Fruit fly (Drosophila melanogaster) whole organism, embryonic: ENCODE results near the gene CG10337.
A peak's percentile ranks its signal among the peaks of the same experiment; 100 is the strongest.

Experiments used
- CG10462 ChIP-seq: fragments of 200-800 bp; sonication (Bioruptor generic); optimal IDR thresholded peaks from 2 replicates; lab custom pipeline; 2016; ENCODE audit warnings: missing biosample characterization, missing genetic modification characterization
- CG10979 ChIP-seq: fragments of 200-800 bp; sonication (Bioruptor generic); optimal IDR thresholded peaks from 2 replicates; lab custom pipeline; 2018; ENCODE audit warnings: missing biosample characterization, mild to moderate bottlenecking, missing genetic modification characterization, moderate library complexity
- CG11560 ChIP-seq: fragments of 200-800 bp; sonication (Bioruptor generic); IDR thresholded peaks from 3 replicates; pipeline ENCODE4 v1.3.6; 2022; ENCODE audit warnings: missing biosample characterization, missing genetic modification characterization
- CG12071 ChIP-seq: fragments of 200-800 bp; sonication (Bioruptor generic); optimal IDR thresholded peaks from 3 replicates; lab custom pipeline; 2018; ENCODE audit warnings: missing biosample characterization, mild to moderate bottlenecking, missing genetic modification characterization
- CG12104 ChIP-seq: fragments of 200-800 bp; sonication (Bioruptor generic); optimal IDR thresholded peaks from 3 replicates; lab custom pipeline; 2016; ENCODE audit warnings: missing biosample characterization, missing genetic modification characterization
- CG13296 ChIP-seq: fragments of 200-800 bp; sonication (Bioruptor generic); optimal IDR thresholded peaks from 3 replicates; lab custom pipeline; 2018; ENCODE audit warnings: missing biosample characterization, mild to moderate bottlenecking, missing genetic modification characterization
- CG1832 ChIP-seq: fragments of 200-800 bp; sonication (Bioruptor generic); optimal IDR thresholded peaks from 2 replicates; lab custom pipeline; 2017; ENCODE audit warnings: missing biosample characterization, mild to moderate bottlenecking, missing genetic modification characterization, inconsistent platforms
- CG2875 ChIP-seq: fragments of 200-800 bp; sonication (Bioruptor generic); optimal IDR thresholded peaks from 2 replicates; lab custom pipeline; 2017; ENCODE audit warnings: missing biosample characterization, mild to moderate bottlenecking, missing genetic modification characterization, missing genetic modification reagents
- CG30431 ChIP-seq: fragments of 200-800 bp; sonication (Bioruptor generic); optimal IDR thresholded peaks from 2 replicates; lab custom pipeline; 2017; ENCODE audit warnings: missing biosample characterization, missing genetic modification characterization
- CG32532 ChIP-seq: fragments of 200-800 bp; sonication (Bioruptor generic); IDR thresholded peaks from 2 replicates; pipeline ENCODE4 v1.3.6; 2022; ENCODE audit warnings: missing biosample characterization, missing genetic modification characterization
- CG32772 ChIP-seq: fragments of 200-800 bp; sonication (Bioruptor generic); IDR thresholded peaks from 2 replicates; pipeline ENCODE4 v1.3.6; 2022; ENCODE audit warnings: missing biosample characterization, missing genetic modification characterization
- CG3281 ChIP-seq: fragments of 200-800 bp; sonication (Bioruptor generic); optimal IDR thresholded peaks from 3 replicates; lab custom pipeline; 2017; ENCODE audit warnings: missing biosample characterization, mild to moderate bottlenecking, missing genetic modification characterization
- CG34224 ChIP-seq: fragments of 200-800 bp; sonication (Bioruptor generic); IDR thresholded peaks from 3 replicates; pipeline ENCODE4 v1.3.6; 2022; ENCODE audit warnings: missing biosample characterization, missing genetic modification characterization; ENCODE audit not compliant: partially characterized antibody
- CG6175 ChIP-seq: fragments of 200-800 bp; sonication (Bioruptor generic); IDR thresholded peaks from 3 replicates; pipeline ENCODE4 v1.3.6; 2022; ENCODE audit warnings: missing biosample characterization, missing genetic modification characterization
- CG6654 ChIP-seq: fragments of 200-800 bp; sonication (Bioruptor generic); optimal IDR thresholded peaks from 2 replicates; lab custom pipeline; 2017; ENCODE audit warnings: missing biosample characterization, mild to moderate bottlenecking, missing genetic modification characterization
- CG6765 ChIP-seq: fragments of 200-800 bp; sonication (Bioruptor generic); optimal IDR thresholded peaks from 3 replicates; lab custom pipeline; 2017; ENCODE audit warnings: missing biosample characterization, mild to moderate bottlenecking, missing genetic modification characterization
- CG8944 ChIP-seq: fragments of 200-800 bp; sonication (Bioruptor generic); optimal IDR thresholded peaks from 3 replicates; lab custom pipeline; 2016; ENCODE audit warnings: missing biosample characterization, missing genetic modification characterization
- CG9609 ChIP-seq: fragments of 200-800 bp; sonication (Bioruptor generic); optimal IDR thresholded peaks from 3 replicates; lab custom pipeline; 2016; ENCODE audit warnings: missing biosample characterization, missing genetic modification characterization
- CkIIα-i1 ChIP-seq: fragments of 200-800 bp; sonication (Bioruptor generic); IDR thresholded peaks from 2 replicates; pipeline ENCODE4 v1.3.6; 2022; ENCODE audit warnings: missing biosample characterization, missing genetic modification characterization
- Dref ChIP-seq: fragments of 200-800 bp; sonication (Bioruptor generic); IDR thresholded peaks from 2 replicates; pipeline ENCODE4 v1.3.6; 2022; ENCODE audit warnings: missing biosample characterization, missing genetic modification characterization
- Fer2 ChIP-seq: fragments of 200-800 bp; sonication (Bioruptor generic); optimal IDR thresholded peaks from 2 replicates; lab custom pipeline; 2018; ENCODE audit warnings: missing biosample characterization, mild to moderate bottlenecking, missing genetic modification characterization, moderate library complexity
- Gug ChIP-seq: fragments of 200-800 bp; sonication (Bioruptor generic); IDR thresholded peaks from 4 replicates; pipeline ENCODE4 v1.3.6; 2022; ENCODE audit warnings: missing biosample characterization, missing genetic modification characterization
- HHEX ChIP-seq: fragments of 200-800 bp; sonication (Bioruptor generic); optimal IDR thresholded peaks from 3 replicates; lab custom pipeline; 2017; ENCODE audit warnings: missing biosample characterization, mild to moderate bottlenecking, missing genetic modification characterization, missing genetic modification reagents
- HmgD ChIP-seq: fragments of 200-800 bp; sonication (Bioruptor generic); optimal IDR thresholded peaks from 3 replicates; lab custom pipeline; 2016; ENCODE audit warnings: missing biosample characterization, missing genetic modification characterization
- Hmr ChIP-seq: fragments of 200-800 bp; sonication (Bioruptor generic); optimal IDR thresholded peaks from 3 replicates; lab custom pipeline; 2017; ENCODE audit warnings: mild to moderate bottlenecking, missing biosample characterization, missing genetic modification reagents, missing genetic modification characterization
- NK7.1 ChIP-seq: fragments of 200-800 bp; sonication (Bioruptor generic); optimal IDR thresholded peaks from 3 replicates; lab custom pipeline; 2016; ENCODE audit warnings: missing biosample characterization, missing genetic modification characterization
- Sry-β ChIP-seq: fragments of 200-800 bp; sonication (Bioruptor generic); optimal IDR thresholded peaks from 2 replicates; lab custom pipeline; 2018; ENCODE audit warnings: missing biosample characterization, mild to moderate bottlenecking, missing genetic modification characterization, moderate library complexity
- Stat92E ChIP-seq, 3 experiments: fragments of >200 bp in 2 of 3; fragments of 200-800 bp in 1 of 3; sonication (Bioruptor generic) in 1 of 3; optimal IDR thresholded peaks; 2 replicates each; lab custom pipeline; 2017 to 2019; ENCODE audit warnings: missing biosample characterization in 3 of 3, missing genetic modification characterization in 3 of 3, mild to moderate bottlenecking in 1 of 3, moderate library complexity in 1 of 3
- Tbp ChIP-seq: fragments of >200 bp; optimal IDR thresholded peaks from 2 replicates; lab custom pipeline; 2018; ENCODE audit warnings: missing biosample characterization, missing genetic modification characterization
- al ChIP-seq: fragments of 200-800 bp; sonication (Bioruptor generic); IDR thresholded peaks from 2 replicates; pipeline ENCODE4 v1.3.6; 2022; ENCODE audit warnings: missing biosample characterization, missing genetic modification characterization
- bigmax ChIP-seq: fragments of 200-800 bp; sonication (Bioruptor generic); optimal IDR thresholded peaks from 2 replicates; lab custom pipeline; 2018; ENCODE audit warnings: missing biosample characterization, mild to moderate bottlenecking, missing genetic modification characterization
- chif ChIP-seq, 2 experiments: fragments of 200-800 bp; sonication (Bioruptor generic); optimal IDR thresholded peaks; 3 replicates each; lab custom pipeline; 2016; ENCODE audit warnings: missing biosample characterization in 2 of 2, missing genetic modification characterization in 2 of 2
- dysf ChIP-seq: fragments of 200-800 bp; sonication (Bioruptor generic); IDR thresholded peaks from 3 replicates; pipeline ENCODE4 v1.3.6; 2022; ENCODE audit warnings: missing biosample characterization, missing genetic modification characterization
- eve ChIP-seq, 2 experiments: fragments of >200 bp; optimal IDR thresholded peaks; 2 replicates each; lab custom pipeline; 2017; ENCODE audit warnings: missing biosample characterization in 2 of 2, missing genetic modification characterization in 2 of 2
- fru ChIP-seq: fragments of >200 bp; optimal IDR thresholded peaks from 2 replicates; lab custom pipeline; 2017
- gce ChIP-seq: fragments of 200-800 bp; sonication (Bioruptor generic); IDR thresholded peaks from 3 replicates; pipeline ENCODE4 v1.3.6; 2022; ENCODE audit warnings: missing biosample characterization, missing genetic modification characterization
- hth ChIP-seq: fragments of >200 bp; optimal IDR thresholded peaks from 2 replicates; lab custom pipeline; 2017; ENCODE audit warnings: inconsistent platforms
- ken ChIP-seq: fragments of 200-800 bp; sonication (Bioruptor generic); IDR thresholded peaks from 3 replicates; pipeline ENCODE4 v1.3.6; 2022; ENCODE audit warnings: missing biosample characterization, missing genetic modification characterization
- lov ChIP-seq, 2 experiments: fragments of 200-800 bp in 1 of 2; fragments of >200 bp in 1 of 2; sonication (Bioruptor generic) in 1 of 2; IDR thresholded peaks in 1 of 2; optimal IDR thresholded peaks in 1 of 2; 2 replicates in 1 of 2; 3 replicates in 1 of 2; pipeline versions ENCODE4 v1.3.6 to Lab custom; 2017 to 2022; ENCODE audit warnings: missing biosample characterization in 1 of 2, missing genetic modification characterization in 1 of 2
- mld ChIP-seq: fragments of 200-800 bp; sonication (Bioruptor generic); IDR thresholded peaks from 3 replicates; pipeline ENCODE4 v1.3.6; 2022; ENCODE audit warnings: missing biosample characterization, missing genetic modification characterization; ENCODE audit not compliant: partially characterized antibody
- nerfin-2 ChIP-seq: fragments of 200-800 bp; sonication (Bioruptor generic); IDR thresholded peaks from 2 replicates; pipeline ENCODE4 v1.3.6; 2022; ENCODE audit warnings: missing biosample characterization, missing genetic modification characterization; ENCODE audit not compliant: partially characterized antibody
- onecut ChIP-seq: fragments of 200-800 bp; sonication (Bioruptor generic); IDR thresholded peaks from 2 replicates; pipeline ENCODE4 v1.3.6; 2022; ENCODE audit warnings: missing biosample characterization, missing genetic modification characterization
- pita ChIP-seq: fragments of 200-800 bp; sonication (Bioruptor generic); optimal IDR thresholded peaks from 2 replicates; lab custom pipeline; 2017; ENCODE audit warnings: missing biosample characterization, mild to moderate bottlenecking, missing genetic modification characterization
- repo ChIP-seq: fragments of 200-800 bp; sonication (Bioruptor generic); optimal IDR thresholded peaks from 2 replicates; lab custom pipeline; 2016; ENCODE audit warnings: missing biosample characterization, missing genetic modification characterization
- salm ChIP-seq: fragments of 200-800 bp; sonication (Bioruptor generic); optimal IDR thresholded peaks from 2 replicates; lab custom pipeline; 2018; ENCODE audit warnings: missing biosample characterization, mild to moderate bottlenecking, missing genetic modification characterization
- sens-2 ChIP-seq: fragments of 200-800 bp; sonication (Bioruptor generic); IDR thresholded peaks from 2 replicates; pipeline ENCODE4 v1.3.6; 2022; ENCODE audit warnings: missing biosample characterization, missing genetic modification characterization
- sob ChIP-seq: fragments of 200-800 bp; sonication (Bioruptor generic); IDR thresholded peaks from 2 replicates; pipeline ENCODE4 v1.3.6; 2022; ENCODE audit warnings: missing biosample characterization, missing genetic modification characterization
- ssp ChIP-seq: fragments of 200-800 bp; sonication (Bioruptor generic); IDR thresholded peaks from 2 replicates; pipeline ENCODE4 v1.3.6; 2022; ENCODE audit warnings: missing biosample characterization, missing genetic modification characterization
- tgo ChIP-seq: fragments of 200-800 bp; sonication (Bioruptor generic); IDR thresholded peaks from 3 replicates; pipeline ENCODE4 v1.3.6; 2022; ENCODE audit warnings: missing biosample characterization, missing genetic modification characterization
- tin ChIP-seq: fragments of 200-800 bp; sonication (Bioruptor generic); optimal IDR thresholded peaks from 3 replicates; lab custom pipeline; 2016; ENCODE audit warnings: missing biosample characterization, missing genetic modification characterization
- usp ChIP-seq: fragments of >200 bp; optimal IDR thresholded peaks from 2 replicates; lab custom pipeline; 2017; ENCODE audit warnings: missing biosample characterization, missing genetic modification characterization

CG10337 gene

dm6 chr2L:19577187-19577765 is 30.5 kb upstream of the CG10337 start, which contains the start of the genes spi and msb1l (continued):
- TF ChIP-seq bigmax (GFP tag; lab: Kevin White, UChicago) (no peak), Sry-β (GFP tag; lab: Kevin White, UChicago) (peak; percentile 87), hth (no peak), HmgD (GFP tag; lab: Kevin White, UChicago) (no peak), sob (GFP tag; lab: Robert Waterston, UW) (peak; percentile 69; the same call in 1 of the 2 replicates), CG10979 (peak; percentile 19), CG30431 (no peak), CG6175 (GFP tag; lab: Robert Waterston, UW) (no peak), salm (tag; lab: Kevin White, UChicago) (no peak), tgo (GFP tag; lab: Robert Waterston, UW) (no peak), CG12071 (no peak), repo (no peak), tin (GFP tag; lab: Kevin White, UChicago) (peak; percentile 63), CG2875 (no peak), CG32532 (GFP tag; lab: Robert Waterston, UW) (peak; percentile 63), CG11560 (tag; lab: Robert Waterston, UW) (no peak), CG6765 (no peak), CG34224 (GFP tag; lab: Robert Waterston, UW) (no peak), ssp (0 out of 2 replicates have a peak, but pooled peaks have one; percentile 36), Stat92E (GFP tag; optimal IDR thresholded peaks at IDR 0.05; lab: Kevin White, UChicago) (no peak), CG6654 (no peak), pita (GFP tag; lab: Kevin White, UChicago) (no peak), CG12104 (peak; percentile 71), al (GFP tag; lab: Robert Waterston, UW) (peak; percentile 55), fru (no peak), CG13296 (no peak), usp (GFP tag; lab: Kevin White, UChicago) (no peak), HHEX (GFP tag; lab: Kevin White, UChicago) (peak; percentile 4), onecut (GFP tag; lab: Robert Waterston, UW) (no peak), Fer2 (tag; lab: Kevin White, UChicago) (peak; percentile 42), chif (GFP tag; optimal IDR thresholded peaks at IDR 0.05; lab: Kevin White, UChicago) (peak in 1 of 2 experiments; percentile 17), CG32772 (peak; percentile 52), Dref (GFP tag; lab: Robert Waterston, UW) (peak; percentile 33; the same call in 1 of the 2 replicates), Hmr (GFP tag; lab: Kevin White, UChicago) (peak; percentile 56), CkIIα-i1 (no peak), gce (GFP tag; lab: Robert Waterston, UW) (no peak), mld (0 out of 3 replicates have a peak, but pooled peaks have one; percentile 41), CG1832 (no peak), eve (GFP tag; optimal IDR thresholded peaks at IDR 0.05; lab: Kevin White, UChicago) (no peak), ken (no peak; the same call in 2 of the 3 replicates), CG3281 (GFP tag; lab: Kevin White, UChicago) (peak; percentile 38), lov (optimal IDR thresholded peaks at IDR 0.05; lab: Kevin White, UChicago) (no peak), lov (GFP tag; IDR thresholded peaks at IDR 0.05; lab: Robert Waterston, UW) (0 out of 3 replicates have a peak, but pooled peaks have one; percentile 37), dysf (GFP tag; lab: Robert Waterston, UW) (no peak; the same call in 2 of the 3 replicates), CG8944 (GFP tag; lab: Kevin White, UChicago) (no peak), Tbp (GFP tag; lab: Kevin White, UChicago) (no peak), CG10462 (GFP tag; lab: Kevin White, UChicago) (no peak), sens-2 (GFP tag; lab: Robert Waterston, UW) (no peak), Gug (0 out of 4 replicates have a peak, but pooled peaks have one; percentile 4), NK7.1 (GFP tag; lab: Kevin White, UChicago) (no peak), nerfin-2 (no peak), CG9609 (no peak)
